Worm (Caenorhabditis elegans): ENCODE data around the gene acs-4.

- TF ChIP-seq klf-2 (GFP tag; conservative IDR thresholded peaks at IDR 0.05) (no peak), ztf-23 (GFP tag; IDR thresholded peaks at IDR 0.05) (no peak), flt-1 (GFP tag; IDR thresholded peaks at IDR 0.05) (no peak), med-1 (GFP tag; optimal IDR thresholded peaks at IDR 0.05; ENCODE audit: insufficient read depth) (no peak), cog-1 (tag; optimal IDR thresholded peaks at IDR 0.05) (no peak), ref-1 (GFP tag; conservative IDR thresholded peaks at IDR 0.05) (no peak)
Observed at ce11 chrIII:7203130-7203775, 35.6 kb downstream of the acs-4 start.
